Worm (Caenorhabditis elegans): ENCODE results near the gene mtch-1.

- TF ChIP-seq hmg-11 (tag; optimal IDR thresholded peaks at IDR 0.05): no peak
- no peak for TF ChIP-seq zag-1 (tag; optimal IDR thresholded peaks at IDR 0.05)
- TF ChIP-seq skn-1 (tag; optimal IDR thresholded peaks at IDR 0.05): no peak
- TF ChIP-seq nhr-25 (tag; optimal IDR thresholded peaks at IDR 0.05): no peak
Measured at ce11 chrII:7345858-7346257, 28.1 kb downstream of the mtch-1 start.
